Fruit fly (Drosophila melanogaster) whole organism, adult: Measurements from ENCODE around the gene Suv3.

ENCODE experiments used
- CG11617 ChIP-seq: fragments of 200-800 bp; sonication (Bioruptor generic); optimal IDR thresholded peaks from 2 replicates; lab custom pipeline; 2017; ENCODE audit warnings: mild to moderate bottlenecking, missing biosample characterization, missing genetic modification reagents, missing genetic modification characterization
- CG12768 ChIP-seq: fragments of 200-800 bp; sonication (Bioruptor generic); optimal IDR thresholded peaks from 2 replicates; lab custom pipeline; 2017; ENCODE audit warnings: missing biosample characterization, missing genetic modification characterization, mild to moderate bottlenecking, moderate library complexity, missing genetic modification reagents
- CG14711 ChIP-seq: fragments of 200-800 bp; sonication (Bioruptor generic); optimal IDR thresholded peaks from 2 replicates; lab custom pipeline; 2018; ENCODE audit warnings: missing biosample characterization, mild to moderate bottlenecking, missing genetic modification characterization, moderate library complexity
- CG1620 ChIP-seq: fragments of 200-800 bp; sonication (Bioruptor generic); optimal IDR thresholded peaks from 2 replicates; lab custom pipeline; 2016; ENCODE audit warnings: missing biosample characterization, missing genetic modification characterization
- CG33017 ChIP-seq: fragments of 200-800 bp; sonication (Bioruptor generic); optimal IDR thresholded peaks from 2 replicates; lab custom pipeline; 2018; ENCODE audit warnings: missing biosample characterization, mild to moderate bottlenecking, missing genetic modification characterization, moderate library complexity
- CG5204 ChIP-seq: fragments of 200-800 bp; sonication (Bioruptor generic); optimal IDR thresholded peaks from 2 replicates; lab custom pipeline; 2016; ENCODE audit warnings: missing biosample characterization, missing genetic modification characterization
- CG7045 ChIP-seq: fragments of 200-800 bp; sonication (Bioruptor generic); optimal IDR thresholded peaks from 2 replicates; lab custom pipeline; 2017; ENCODE audit warnings: missing biosample characterization, mild to moderate bottlenecking, missing genetic modification characterization
- CG7101 ChIP-seq: fragments of 200-800 bp; sonication (Bioruptor generic); optimal IDR thresholded peaks from 2 replicates; lab custom pipeline; 2018; ENCODE audit warnings: missing biosample characterization, mild to moderate bottlenecking, missing genetic modification characterization, moderate library complexity
- Clk ChIP-seq: fragments of 200-800 bp; sonication (Bioruptor generic); optimal IDR thresholded peaks from 2 replicates; lab custom pipeline; 2017; ENCODE audit warnings: missing biosample characterization, missing genetic modification characterization
- Crg-1 ChIP-seq: fragments of 200-800 bp; sonication (Bioruptor generic); optimal IDR thresholded peaks from 2 replicates; lab custom pipeline; 2016; ENCODE audit warnings: missing biosample characterization, missing genetic modification characterization
- Hr96 ChIP-seq: fragments of 200-800 bp; sonication (Bioruptor generic); optimal IDR thresholded peaks from 2 replicates; lab custom pipeline; 2016; ENCODE audit warnings: missing biosample characterization, missing genetic modification characterization
- Mnt ChIP-seq: fragments of 200-800 bp; sonication (Bioruptor generic); optimal IDR thresholded peaks from 2 replicates; lab custom pipeline; 2016; ENCODE audit warnings: missing biosample characterization, mild to moderate bottlenecking, missing genetic modification characterization
- bab1 ChIP-seq: fragments of 200-800 bp; sonication (Bioruptor generic); optimal IDR thresholded peaks from 3 replicates; lab custom pipeline; 2019; ENCODE audit warnings: missing biosample characterization, mild to moderate bottlenecking, missing genetic modification characterization, moderate library complexity
- cic ChIP-seq: fragments of 200-800 bp; sonication (Bioruptor generic); optimal IDR thresholded peaks from 2 replicates; lab custom pipeline; 2017; ENCODE audit warnings: missing biosample characterization, mild to moderate bottlenecking, missing genetic modification characterization, moderate library complexity
- cnc ChIP-seq, 2 experiments: fragments of >200 bp; optimal IDR thresholded peaks; 2 replicates each; lab custom pipeline; 2017
- kay ChIP-seq: fragments of 200-800 bp; sonication (Bioruptor generic); peaks from one replicate; lab custom pipeline; 2016; ENCODE audit warnings: missing biosample characterization, missing genetic modification characterization, borderline replicate concordance
- ovo ChIP-seq: fragments of 200-800 bp; sonication (Bioruptor generic); optimal IDR thresholded peaks from 2 replicates; lab custom pipeline; 2016; ENCODE audit warnings: missing biosample characterization, missing genetic modification characterization
- pad ChIP-seq: fragments of 200-800 bp; sonication (Bioruptor generic); optimal IDR thresholded peaks from 3 replicates; lab custom pipeline; 2017; ENCODE audit warnings: missing biosample characterization, missing genetic modification characterization, mild to moderate bottlenecking, moderate library complexity, missing genetic modification reagents
- tj ChIP-seq: fragments of 200-800 bp; sonication (Bioruptor generic); optimal IDR thresholded peaks from 3 replicates; lab custom pipeline; 2017; ENCODE audit warnings: missing biosample characterization, mild to moderate bottlenecking, missing genetic modification characterization, moderate library complexity
- toe ChIP-seq: fragments of 200-800 bp; sonication (Bioruptor generic); optimal IDR thresholded peaks from 2 replicates; lab custom pipeline; 2016; ENCODE audit warnings: missing biosample characterization, missing genetic modification characterization

Gene Suv3

DNA sequence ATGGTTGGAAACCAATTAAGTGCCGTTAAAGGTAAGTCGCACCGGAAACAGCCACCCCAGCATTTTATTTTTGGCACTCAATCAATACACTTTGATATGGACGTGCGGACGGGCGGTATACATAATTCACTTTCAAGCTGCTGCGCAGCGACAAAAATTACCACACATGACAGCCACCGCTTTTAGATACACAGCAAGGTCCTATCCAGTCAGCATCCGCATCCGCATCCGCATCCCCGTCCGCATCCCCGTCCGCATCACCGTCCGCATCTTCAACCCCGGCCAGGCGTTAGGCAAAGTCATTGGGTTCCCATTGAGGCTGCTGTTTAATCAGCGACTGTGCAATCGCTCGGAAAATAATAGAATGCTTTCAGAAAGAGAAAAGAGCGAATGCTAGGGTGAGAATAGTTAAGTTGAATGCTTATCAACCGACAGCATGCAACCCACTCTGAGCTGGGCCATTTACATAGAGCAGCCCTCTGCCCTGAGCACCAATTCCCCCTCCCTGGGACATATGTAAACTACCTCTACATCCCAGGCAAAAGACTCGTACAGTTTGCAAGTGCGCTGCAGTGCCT lies 26.9 kb upstream of the Suv3 start:
- TF ChIP-seq CG5204 (GFP tag; lab: Kevin White, UChicago) (no peak), CG14711 (tag; lab: Kevin White, UChicago) (no peak), Clk (GFP tag; lab: Kevin White, UChicago) (no peak), cnc (optimal IDR thresholded peaks at IDR 0.05; lab: Kevin White, UChicago) (no peak), CG1620 (no peak), CG11617 (GFP tag; lab: Kevin White, UChicago) (no peak), cic (GFP tag; lab: Kevin White, UChicago) (peak; percentile 35)

- TF ChIP-seq tj (no peak), cic (GFP tag; lab: Kevin White, UChicago) (peak; percentile 3)
These were observed 20.1 kb upstream of the Suv3 start for dm6 chr3R:4291289-4291688.

dm6 chr3R:4292185-4292584 lies 19.2 kb upstream of the Suv3 start:
- TF ChIP-seq CG11617 (GFP tag; lab: Kevin White, UChicago), result no peak
- TF ChIP-seq CG7045 (GFP tag; lab: Kevin White, UChicago), result no peak
- no peak for TF ChIP-seq CG14711 (tag; lab: Kevin White, UChicago)
- TF ChIP-seq CG12768 (GFP tag; lab: Kevin White, UChicago), result no peak
- TF ChIP-seq toe (GFP tag; lab: Kevin White, UChicago), result no peak
- no peak for TF ChIP-seq Clk (GFP tag; lab: Kevin White, UChicago)
- no peak for TF ChIP-seq ovo
- TF ChIP-seq Crg-1, result no peak
- TF ChIP-seq cic (GFP tag; lab: Kevin White, UChicago), result no peak
- TF ChIP-seq tj, result no peak
- TF ChIP-seq CG33017 (tag; lab: Kevin White, UChicago), result no peak
- no peak for TF ChIP-seq CG1620
- no peak for TF ChIP-seq Mnt
- TF ChIP-seq CG7101 (tag; lab: Kevin White, UChicago), result no peak
- no peak for TF ChIP-seq pad
- no peak for TF ChIP-seq cnc (optimal IDR thresholded peaks at IDR 0.05; lab: Kevin White, UChicago)
- TF ChIP-seq Hr96, result no peak
- no peak for TF ChIP-seq CG5204 (GFP tag; lab: Kevin White, UChicago)
- no peak for TF ChIP-seq kay (GFP tag; lab: Kevin White, UChicago)

- TF ChIP-seq Crg-1 (no peak), tj (no peak)
These were observed 16.7 kb upstream of the Suv3 start, which contains the start of gene Nepl11 for dm6 chr3R:4294689-4295088. Gene Nepl11, minus strand, starts transcription at chr3R:4294840.

- TF ChIP-seq CG12768 (GFP tag; lab: Kevin White, UChicago), result no peak
- no peak for TF ChIP-seq Clk (GFP tag; lab: Kevin White, UChicago)
These were observed 9.9 kb upstream of the Suv3 start for dm6 chr3R:4301485-4301884.

- TF ChIP-seq bab1 (peak; percentile 49), tj (peak; percentile 62), cic (GFP tag; lab: Kevin White, UChicago) (peak; percentile 35), Hr96 (no peak)
These were observed 3.5 kb upstream of the Suv3 start, which contains the start of gene MP1 for dm6 chr3R:4307664-4308416. Gene MP1, plus strand, starts transcription at chr3R:4307908.

DNA sequence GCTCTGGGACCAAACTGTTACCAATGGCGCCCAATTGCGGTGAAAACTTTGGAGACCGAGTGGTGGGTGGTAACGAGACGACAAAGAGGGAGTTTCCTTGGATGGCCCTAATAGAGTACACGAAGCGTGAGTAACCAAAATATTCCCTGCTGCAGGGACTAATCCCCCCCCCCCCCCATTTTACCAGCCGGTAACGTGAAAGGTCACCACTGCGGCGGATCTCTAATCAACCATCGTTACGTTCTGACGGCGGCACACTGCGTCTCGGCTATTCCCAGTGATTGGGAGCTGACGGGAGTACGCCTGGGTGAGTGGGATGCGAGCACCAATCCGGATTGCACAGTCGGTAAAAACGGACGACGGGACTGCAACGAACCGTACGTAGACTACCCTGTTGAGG lies 2.6 kb upstream of the Suv3 start:
- TF ChIP-seq pad (no peak), CG12768 (GFP tag; lab: Kevin White, UChicago) (no peak), Hr96 (no peak), CG11617 (GFP tag; lab: Kevin White, UChicago) (no peak), CG14711 (tag; lab: Kevin White, UChicago) (no peak), CG7101 (tag; lab: Kevin White, UChicago) (no peak), CG5204 (GFP tag; lab: Kevin White, UChicago) (no peak), Clk (GFP tag; lab: Kevin White, UChicago) (no peak), kay (GFP tag; lab: Kevin White, UChicago) (no peak), CG33017 (tag; lab: Kevin White, UChicago) (no peak), cnc (optimal IDR thresholded peaks at IDR 0.05; lab: Kevin White, UChicago) (no peak), CG7045 (GFP tag; lab: Kevin White, UChicago) (no peak), ovo (no peak), tj (no peak), bab1 (no peak), toe (GFP tag; lab: Kevin White, UChicago) (no peak)

DNA sequence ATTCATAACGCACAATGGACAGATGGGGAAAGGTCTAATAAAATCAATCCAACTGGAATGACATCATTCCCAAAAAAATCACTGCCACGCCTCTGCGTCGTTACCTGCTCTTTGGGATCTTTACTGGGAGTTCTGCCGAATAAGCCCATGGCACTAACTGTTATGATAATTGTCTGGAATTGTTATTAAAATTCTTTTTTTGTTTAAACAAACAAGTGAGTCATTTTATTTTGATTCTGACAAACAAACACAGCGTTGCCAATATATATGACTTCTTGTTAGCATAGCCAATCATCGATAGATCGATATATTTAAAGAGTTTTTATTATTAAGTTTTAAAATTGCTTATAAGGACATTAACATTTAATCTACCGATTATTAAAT lies 680 bp upstream of the Suv3 start, which contains the start of gene Vps24:
Gene Vps24 (minus strand): TSS at position 265 of the 384 bp plus-strand sequence.
- TF ChIP-seq bab1 (peak; percentile 46), kay (GFP tag; lab: Kevin White, UChicago) (peak; percentile 96), CG5204 (GFP tag; lab: Kevin White, UChicago) (no peak)
